Worm (Caenorhabditis elegans): Measurements from ENCODE around the gene msp-77.

Gene msp-77

ce11 chrIV:9873837-9874236 is 20.6 kb upstream of the msp-77 start (continued):
- TF ChIP-seq ets-5 (GFP tag; IDR thresholded peaks at IDR 0.05) (no peak), ceh-88 (GFP tag; IDR thresholded peaks at IDR 0.05) (no peak), unc-98 (GFP tag; IDR thresholded peaks at IDR 0.05) (no peak), zip-4 (GFP tag; optimal IDR thresholded peaks at IDR 0.05) (no peak), dpl-1 (GFP tag; optimal IDR thresholded peaks at IDR 0.05) (peak in 2 of 3 experiments; percentile 10 to 38), unc-62 (GFP tag; optimal IDR thresholded peaks at IDR 0.05) (no peak), fkh-10 (GFP tag; optimal IDR thresholded peaks at IDR 0.05) (no peak), nhr-90 (tag; optimal IDR thresholded peaks at IDR 0.05; ENCODE audit: poor library complexity) (no peak), F16B12.6 (tag; optimal IDR thresholded peaks at IDR 0.05) (no peak), vab-15 (tag; optimal IDR thresholded peaks at IDR 0.05) (no peak), lin-13 (GFP tag; optimal IDR thresholded peaks at IDR 0.05) (no peak), nhr-19 (GFP tag; conservative IDR thresholded peaks at IDR 0.05) (peak; percentile 27), fos-1 (tag; optimal IDR thresholded peaks at IDR 0.05) (no peak), mef-2 (tag; optimal IDR thresholded peaks at IDR 0.05) (no peak), nhr-12 (tag; optimal IDR thresholded peaks at IDR 0.05) (no peak), nhr-11 (tag; optimal IDR thresholded peaks at IDR 0.05) (no peak), lin-15B (tag; optimal IDR thresholded peaks at IDR 0.05) (no peak), pqm-1 (tag; optimal IDR thresholded peaks at IDR 0.05) (no peak), C04F5.9 (tag; optimal IDR thresholded peaks at IDR 0.05) (no peak), dsc-1 (tag; optimal IDR thresholded peaks at IDR 0.05) (peak; percentile 7), hlh-17 (GFP tag; optimal IDR thresholded peaks at IDR 0.05; ENCODE audit: borderline replicate concordance) (no peak), unc-86 (tag; optimal IDR thresholded peaks at IDR 0.05) (peak; percentile 62), ztf-11 (tag; optimal IDR thresholded peaks at IDR 0.05) (no peak), elt-3 (tag; optimal IDR thresholded peaks at IDR 0.05) (peak in 1 of 6 experiments; percentile 6), ces-1 (GFP tag; optimal IDR thresholded peaks at IDR 0.05) (no peak), lin-35 (GFP tag; optimal IDR thresholded peaks at IDR 0.05) (peak; percentile 43 to 60), efl-1 (optimal IDR thresholded peaks at IDR 0.05) (peak; percentile 63 to 75), efl-1 (GFP tag; optimal IDR thresholded peaks at IDR 0.05 in 1 of 2) (no peak), ceh-63 (GFP tag; optimal IDR thresholded peaks at IDR 0.05) (no peak), elt-2 (tag; optimal IDR thresholded peaks at IDR 0.05) (peak; percentile 46), nhr-84 (tag; optimal IDR thresholded peaks at IDR 0.05) (no peak)

ce11 chrIV:9875646-9876045 is 18.8 kb upstream of the msp-77 start:
- TF ChIP-seq lsy-2 (tag; optimal IDR thresholded peaks at IDR 0.05) (peak in 1 of 2 experiments; percentile 10), ama-1 (optimal IDR thresholded peaks at IDR 0.05) (no peak), nhr-90 (tag; optimal IDR thresholded peaks at IDR 0.05; ENCODE audit: poor library complexity) (peak; percentile 64), efl-1 (optimal IDR thresholded peaks at IDR 0.05) (no peak), efl-1 (GFP tag; optimal IDR thresholded peaks at IDR 0.05 in 1 of 2) (peak in 1 of 2 experiments; percentile 33), nhr-20 (tag; optimal IDR thresholded peaks at IDR 0.05) (peak; percentile 94), hpl-2 (GFP tag; optimal IDR thresholded peaks at IDR 0.05) (no peak), lin-14 (GFP tag; optimal IDR thresholded peaks at IDR 0.05) (peak; percentile 79), ceh-82 (tag; optimal IDR thresholded peaks at IDR 0.05) (no peak), hlh-17 (GFP tag; optimal IDR thresholded peaks at IDR 0.05; ENCODE audit: borderline replicate concordance) (no peak), sox-4 (tag; optimal IDR thresholded peaks at IDR 0.05) (no peak), nhr-19 (GFP tag; conservative IDR thresholded peaks at IDR 0.05) (peak; percentile 32), snu-23 (GFP tag; optimal IDR thresholded peaks at IDR 0.05) (peak; percentile 61), elt-2 (tag; optimal IDR thresholded peaks at IDR 0.05) (peak; percentile 74), tlp-1 (tag; optimal IDR thresholded peaks at IDR 0.05) (no peak), mep-1 (tag; optimal IDR thresholded peaks at IDR 0.05) (peak; percentile 51), tbx-2 (tag; optimal IDR thresholded peaks at IDR 0.05) (peak; percentile 31), blmp-1 (tag; optimal IDR thresholded peaks at IDR 0.05) (peak; percentile 89), nhr-47 (tag; optimal IDR thresholded peaks at IDR 0.05) (peak; percentile 3), elt-3 (tag; optimal IDR thresholded peaks at IDR 0.05) (peak in 4 of 6 experiments; percentile 26 to 81 (median 74)), nhr-85 (tag) (peak; percentile 91), nhr-71 (tag; optimal IDR thresholded peaks at IDR 0.05) (peak; percentile 71), mdl-1 (tag; optimal IDR thresholded peaks at IDR 0.05) (peak in 1 of 2 experiments; percentile 65), nhr-84 (tag; optimal IDR thresholded peaks at IDR 0.05) (no peak), egl-13 (tag; optimal IDR thresholded peaks at IDR 0.05) (no peak), lin-13 (GFP tag; optimal IDR thresholded peaks at IDR 0.05) (no peak), lin-35 (GFP tag; optimal IDR thresholded peaks at IDR 0.05) (peak in 1 of 2 experiments; percentile 71), C16A3.4 (tag; optimal IDR thresholded peaks at IDR 0.05) (peak; percentile 45)

Data from whole organism, L1 larva.